Fruit fly (Drosophila melanogaster) whole organism, wandering third instar larva: ENCODE results near the gene Cpr76Bc.

Experiments
- Abd-B ChIP-seq: fragments of >200 bp; optimal IDR thresholded peaks from 2 replicates; lab custom pipeline; 2017; ENCODE audit warnings: missing biosample characterization, missing genetic modification characterization
- CG9705 ChIP-seq: fragments of 200-800 bp; sonication (Bioruptor generic); optimal IDR thresholded peaks from 2 replicates; lab custom pipeline; 2018; ENCODE audit warnings: missing biosample characterization, mild to moderate bottlenecking, missing genetic modification characterization
- HLH106 ChIP-seq: fragments of 200-800 bp; optimal IDR thresholded peaks from 3 replicates; lab custom pipeline; 2019; ENCODE audit warnings: missing biosample characterization, mild to moderate bottlenecking, missing genetic modification characterization, moderate library complexity
- Sp1 ChIP-seq: fragments of 200-800 bp; sonication (Bioruptor generic); optimal IDR thresholded peaks from 3 replicates; lab custom pipeline; 2019; ENCODE audit warnings: missing biosample characterization, mild to moderate bottlenecking, missing genetic modification characterization, moderate library complexity
- fru ChIP-seq: fragments of 200-800 bp; sonication (Bioruptor generic); optimal IDR thresholded peaks from 3 replicates; lab custom pipeline; 2016; ENCODE audit warnings: missing biosample characterization, mild to moderate bottlenecking, missing genetic modification characterization
- lola ChIP-seq: fragments of >200 bp; optimal IDR thresholded peaks from 2 replicates; lab custom pipeline; 2017; ENCODE audit warnings: missing biosample characterization, missing genetic modification characterization
- pan ChIP-seq: fragments of >200 bp; optimal IDR thresholded peaks from 2 replicates; lab custom pipeline; 2017
- sage ChIP-seq: fragments of 200-800 bp; sonication (Bioruptor generic); optimal IDR thresholded peaks from 2 replicates; lab custom pipeline; 2016; ENCODE audit warnings: missing biosample characterization, mild to moderate bottlenecking, missing genetic modification characterization
- usp ChIP-seq: fragments of >200 bp; optimal IDR thresholded peaks from 2 replicates; lab custom pipeline; 2017; ENCODE audit warnings: missing biosample characterization, missing genetic modification characterization

DNA sequence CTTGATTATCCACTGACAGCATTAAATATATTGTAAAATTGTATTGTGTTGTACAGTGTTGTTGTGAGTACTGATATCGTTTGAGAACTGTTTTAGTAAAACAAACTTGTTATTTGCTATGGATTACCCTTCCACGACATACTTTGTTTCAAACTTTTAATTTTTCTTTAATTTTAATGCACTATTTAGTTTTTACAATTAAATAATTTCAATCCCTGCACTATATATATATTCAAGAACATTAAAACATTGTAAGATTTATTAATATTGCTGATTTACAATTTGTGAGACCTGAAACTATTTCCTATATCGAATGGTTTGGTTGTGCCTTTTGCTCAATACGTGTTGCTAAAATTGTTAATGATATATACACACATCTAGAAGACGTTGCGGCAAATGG is 23.4 kb downstream of the Cpr76Bc start, which contains the start of the genes CG46434 and Dred:
- TF ChIP-seq Abd-B (GFP tag; lab: Kevin White, UChicago) (no peak), HLH106 (tag; lab: Kevin White, UChicago) (no peak), usp (GFP tag; lab: Kevin White, UChicago) (no peak), pan (lab: Kevin White, UChicago) (no peak), CG9705 (GFP tag; lab: Kevin White, UChicago) (no peak), fru (no peak), lola (GFP tag; lab: Kevin White, UChicago) (no peak), sage (no peak), Sp1 (GFP tag; lab: Kevin White, UChicago) (no peak)
